Worm (Caenorhabditis elegans): ENCODE data around the gene Y75B7AR.1.

Y75B7AR.1 gene

ce11 chrV:1422269-1422668 is 29.5 kb upstream of the Y75B7AR.1 start:
- TF ChIP-seq elt-3 (tag; optimal IDR thresholded peaks at IDR 0.05) = no peak
- no peak for TF ChIP-seq nhr-10 (tag; optimal IDR thresholded peaks at IDR 0.05)
- no peak for TF ChIP-seq sma-9 (GFP tag; optimal IDR thresholded peaks at IDR 0.05)
- no peak for TF ChIP-seq sma-9 (tag; optimal IDR thresholded peaks at IDR 0.05)
- TF ChIP-seq dmd-4 (tag; optimal IDR thresholded peaks at IDR 0.05) = no peak
- TF ChIP-seq zag-1 (tag; optimal IDR thresholded peaks at IDR 0.05) = no peak

- TF ChIP-seq nhr-237 (tag; optimal IDR thresholded peaks at IDR 0.05) = no peak
- no peak for TF ChIP-seq lin-11 (tag; optimal IDR thresholded peaks at IDR 0.05)
- no peak for TF ChIP-seq aly-2 (tag; optimal IDR thresholded peaks at IDR 0.05)
- TF ChIP-seq nhr-25 (tag; optimal IDR thresholded peaks at IDR 0.05) = no peak
- TF ChIP-seq mab-5 (tag; optimal IDR thresholded peaks at IDR 0.05) = no peak
- no peak for TF ChIP-seq nhr-23 (tag; optimal IDR thresholded peaks at IDR 0.05)
- no peak for TF ChIP-seq nhr-11 (tag; optimal IDR thresholded peaks at IDR 0.05)
- no peak for TF ChIP-seq lin-13 (GFP tag; optimal IDR thresholded peaks at IDR 0.05)
- no peak for TF ChIP-seq zag-1 (tag; optimal IDR thresholded peaks at IDR 0.05)
- no peak for TF ChIP-seq ztf-4 (tag; optimal IDR thresholded peaks at IDR 0.05)
- TF ChIP-seq egl-27 (tag; optimal IDR thresholded peaks at IDR 0.05) = no peak
- no peak for TF ChIP-seq nhr-129 (tag; optimal IDR thresholded peaks at IDR 0.05)
- TF ChIP-seq snpc-4 (tag; optimal IDR thresholded peaks at IDR 0.05) = no peak
These were observed 23.4 kb upstream of the Y75B7AR.1 start for ce11 chrV:1416154-1416553.

- TF ChIP-seq fos-1 (tag; optimal IDR thresholded peaks at IDR 0.05) (peak; percentile 42), lin-39 (tag; optimal IDR thresholded peaks at IDR 0.05) (no peak), sma-9 (GFP tag; optimal IDR thresholded peaks at IDR 0.05) (no peak), sma-9 (tag; optimal IDR thresholded peaks at IDR 0.05) (no peak), sem-4 (tag; optimal IDR thresholded peaks at IDR 0.05) (no peak), zag-1 (tag; optimal IDR thresholded peaks at IDR 0.05) (no peak), ama-1 (optimal IDR thresholded peaks at IDR 0.05) (no peak), lin-11 (tag; optimal IDR thresholded peaks at IDR 0.05) (no peak), nhr-237 (tag; optimal IDR thresholded peaks at IDR 0.05) (no peak)
These were observed 22.0 kb upstream of the Y75B7AR.1 start for ce11 chrV:1414615-1415433.

ce11 chrV:1411459-1411858 is 18.7 kb upstream of the Y75B7AR.1 start, which contains the start of gene snt-5:
snt-5 (minus strand) TSS chrV:1411559.
- no peak for TF ChIP-seq lin-11 (tag; optimal IDR thresholded peaks at IDR 0.05)
- no peak for TF ChIP-seq lin-39 (tag; optimal IDR thresholded peaks at IDR 0.05)
- TF ChIP-seq sma-9 (GFP tag; optimal IDR thresholded peaks at IDR 0.05) = no peak
- no peak for TF ChIP-seq sma-9 (tag; optimal IDR thresholded peaks at IDR 0.05)
- TF ChIP-seq R02D3.7 (tag; optimal IDR thresholded peaks at IDR 0.05) = no peak
- TF ChIP-seq nhr-12 (tag; optimal IDR thresholded peaks at IDR 0.05) = no peak
- TF ChIP-seq mab-5 (tag; optimal IDR thresholded peaks at IDR 0.05) = no peak
- no peak for TF ChIP-seq mbf-1 (tag; optimal IDR thresholded peaks at IDR 0.05)
- no peak for TF ChIP-seq nhr-23 (tag; optimal IDR thresholded peaks at IDR 0.05)
- TF ChIP-seq F13H6.1 (tag; optimal IDR thresholded peaks at IDR 0.05) = no peak
- TF ChIP-seq ceh-16 (tag; optimal IDR thresholded peaks at IDR 0.05) = no peak
- TF ChIP-seq nhr-77 (tag; optimal IDR thresholded peaks at IDR 0.05) = no peak
- no peak for TF ChIP-seq alr-1 (tag; optimal IDR thresholded peaks at IDR 0.05)
- no peak for TF ChIP-seq peb-1 (tag; optimal IDR thresholded peaks at IDR 0.05)
- no peak for TF ChIP-seq nhr-129 (tag; optimal IDR thresholded peaks at IDR 0.05)
- TF ChIP-seq unc-55 (GFP tag; optimal IDR thresholded peaks at IDR 0.05) = no peak
- no peak for TF ChIP-seq aly-2 (tag; optimal IDR thresholded peaks at IDR 0.05)
- TF ChIP-seq ZK546.5 (tag; optimal IDR thresholded peaks at IDR 0.05) = no peak
- no peak for TF ChIP-seq nhr-6 (tag; optimal IDR thresholded peaks at IDR 0.05)
- TF ChIP-seq sem-4 (tag; optimal IDR thresholded peaks at IDR 0.05) = no peak

ce11 chrV:1410727-1411126 is 17.9 kb upstream of the Y75B7AR.1 start:
- TF ChIP-seq nhr-129 (tag; optimal IDR thresholded peaks at IDR 0.05) = no peak
- no peak for TF ChIP-seq nhr-237 (tag; optimal IDR thresholded peaks at IDR 0.05)
- TF ChIP-seq fos-1 (tag; optimal IDR thresholded peaks at IDR 0.05) = no peak
- no peak for TF ChIP-seq alr-1 (tag; optimal IDR thresholded peaks at IDR 0.05)
- no peak for TF ChIP-seq unc-62 (GFP tag; optimal IDR thresholded peaks at IDR 0.05)
- no peak for TF ChIP-seq egl-27 (tag; optimal IDR thresholded peaks at IDR 0.05)
- TF ChIP-seq nhr-23 (tag; optimal IDR thresholded peaks at IDR 0.05) = no peak
- no peak for TF ChIP-seq sma-9 (GFP tag; optimal IDR thresholded peaks at IDR 0.05)
- TF ChIP-seq sma-9 (tag; optimal IDR thresholded peaks at IDR 0.05) = no peak
- TF ChIP-seq ZK546.5 (tag; optimal IDR thresholded peaks at IDR 0.05) = no peak
- TF ChIP-seq blmp-1 (tag; optimal IDR thresholded peaks at IDR 0.05; ENCODE audit: insufficient read depth) = no peak
- TF ChIP-seq nhr-21 (tag; optimal IDR thresholded peaks at IDR 0.05) = no peak
- no peak for TF ChIP-seq mbf-1 (tag; optimal IDR thresholded peaks at IDR 0.05)

All from whole organism, L2 larva.